Fruit fly (Drosophila melanogaster): ENCODE measurements around the gene twy.

DNA sequence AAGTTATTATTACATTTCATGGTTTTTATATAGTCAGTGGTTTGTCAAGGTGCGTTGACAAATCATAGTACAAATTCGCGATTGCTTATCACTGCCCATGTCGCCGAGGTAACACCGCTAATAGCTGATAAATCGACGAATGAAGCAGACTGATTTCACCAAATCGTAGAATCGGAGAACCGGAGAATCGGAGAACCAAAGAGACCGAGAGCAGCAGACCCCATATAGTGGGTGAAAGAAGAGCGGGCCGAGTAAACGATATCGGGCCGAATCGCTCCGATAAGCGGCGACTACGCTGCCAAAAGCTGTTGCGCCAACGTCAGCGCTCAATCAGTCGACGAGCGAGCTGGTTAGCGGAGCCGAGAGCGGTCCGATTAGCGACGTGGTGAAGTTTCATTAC is 16.4 kb downstream of the twy start, which contains the start of gene CG14131:
- no peak for TF ChIP-seq Antp (GFP tag; optimal IDR thresholded peaks at IDR 0.05)
- TF ChIP-seq zfh1 (GFP tag; IDR thresholded peaks at IDR 0.05): no peak
